Fruit fly (Drosophila melanogaster): Measurements from ENCODE around the gene Nuak.

Nuak gene

DNA sequence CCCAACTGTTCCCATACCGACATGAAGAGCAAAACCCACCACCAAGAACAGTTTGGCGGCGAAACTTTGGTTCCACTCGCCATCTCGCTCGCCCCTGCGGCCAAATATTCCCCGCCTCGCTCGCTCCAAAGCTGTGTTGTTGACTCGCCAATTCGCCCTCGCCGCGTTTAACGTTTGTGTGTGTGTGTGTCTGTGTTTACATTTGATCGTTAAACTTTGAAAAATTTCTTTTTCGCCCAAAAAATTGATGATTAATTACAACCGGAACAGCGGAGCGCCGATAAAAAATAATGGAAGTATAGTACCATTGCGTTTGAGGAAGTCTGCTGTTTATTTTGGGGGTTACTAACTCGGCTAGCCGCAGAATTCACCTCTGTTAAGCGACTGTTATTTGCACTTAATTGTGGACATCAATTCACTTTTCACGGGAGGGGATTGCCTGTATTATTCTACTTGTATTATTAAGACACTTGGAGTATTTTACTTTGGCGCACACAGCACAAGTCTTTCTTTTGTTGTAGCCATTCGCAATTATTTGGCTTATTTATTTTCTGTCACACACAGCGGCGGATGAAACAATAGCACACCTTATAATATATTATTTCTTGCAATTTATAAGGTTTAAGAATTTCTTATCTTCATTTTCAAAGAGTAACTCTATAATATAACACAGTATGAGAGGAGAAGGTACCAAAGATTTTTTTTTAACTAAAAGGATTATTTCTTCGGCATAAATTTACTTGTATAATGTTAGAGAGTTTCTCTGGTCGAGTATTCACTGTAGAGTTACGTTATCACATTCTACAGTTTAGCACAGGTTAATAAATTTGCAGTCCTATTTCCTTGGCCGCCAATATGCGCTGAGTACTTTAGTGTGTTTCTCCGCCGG, 86.9 kb downstream of the Nuak start (continued):
- TF ChIP-seq dm (GFP tag; optimal IDR thresholded peaks at IDR 0.05) = peak; percentile 42
- TF ChIP-seq Side (GFP tag; optimal IDR thresholded peaks at IDR 0.05) = peak; percentile 46
- TF ChIP-seq croc (GFP tag; conservative IDR thresholded peaks at IDR 0.05) = peak; percentile 32; the same call in 1 of the 3 replicates
- peak; percentile 92 for TF ChIP-seq Myb (GFP tag; optimal IDR thresholded peaks at IDR 0.05)
- no peak for TF ChIP-seq Lpt (GFP tag; optimal IDR thresholded peaks at IDR 0.05)
- peak; percentile 85 for TF ChIP-seq Hand (GFP tag; optimal IDR thresholded peaks at IDR 0.05)
- no peak for TF ChIP-seq stc (GFP tag; IDR thresholded peaks at IDR 0.05)
- TF ChIP-seq hkb (optimal IDR thresholded peaks at IDR 0.05) = no peak
- TF ChIP-seq hkb (GFP tag; IDR thresholded peaks at IDR 0.05) = no peak
- peak; percentile 51 for TF ChIP-seq sug (tag; optimal IDR thresholded peaks at IDR 0.05)
- no peak for TF ChIP-seq Dp (GFP tag; optimal IDR thresholded peaks at IDR 0.05)
- peak; percentile 82 for TF ChIP-seq mam (GFP tag; optimal IDR thresholded peaks at IDR 0.05)
- peak; percentile 30 for TF ChIP-seq B-H2 (GFP tag; optimal IDR thresholded peaks at IDR 0.05)
- TF ChIP-seq fu2 (GFP tag; optimal IDR thresholded peaks at IDR 0.05) = peak; percentile 76
- TF ChIP-seq CG4404 (GFP tag; IDR thresholded peaks at IDR 0.05) = no peak
- TF ChIP-seq CG9817 (tag; optimal IDR thresholded peaks at IDR 0.05) = peak; percentile 86
- TF ChIP-seq CG7357 (GFP tag; IDR thresholded peaks at IDR 0.05) = 0 out of 3 replicates have a peak, but pooled peaks have one; percentile 25
- TF ChIP-seq Sry-δ (GFP tag; optimal IDR thresholded peaks at IDR 0.05) = no peak
- peak; percentile 74 for TF ChIP-seq Usf (GFP tag; optimal IDR thresholded peaks at IDR 0.05)
- TF ChIP-seq gem (tag; optimal IDR thresholded peaks at IDR 0.05) = peak; percentile 91
- TF ChIP-seq CG4360 (GFP tag; IDR thresholded peaks at IDR 0.05) = no peak
- no peak for TF ChIP-seq dati (GFP tag; IDR thresholded peaks at IDR 0.05)
- peak; percentile 51 for TF ChIP-seq CG10274 (GFP tag; optimal IDR thresholded peaks at IDR 0.05)
- TF ChIP-seq CG3847 (GFP tag; IDR thresholded peaks at IDR 0.05) = no peak
- no peak for TF ChIP-seq CG5953 (GFP tag; IDR thresholded peaks at IDR 0.05)
- TF ChIP-seq ase (GFP tag; IDR thresholded peaks at IDR 0.05) = no peak
- TF ChIP-seq NK7.1 (GFP tag; optimal IDR thresholded peaks at IDR 0.05) = peak; percentile 47
- TF ChIP-seq CHES-1-like (GFP tag; optimal IDR thresholded peaks at IDR 0.05) = peak; percentile 59
- TF ChIP-seq Hey (tag; optimal IDR thresholded peaks at IDR 0.05) = peak; percentile 25
- TF ChIP-seq tup (GFP tag; optimal IDR thresholded peaks at IDR 0.05) = no peak
- TF ChIP-seq YL-1 (GFP tag; optimal IDR thresholded peaks at IDR 0.05) = peak; percentile 35
- peak; percentile 92 for TF ChIP-seq CG18599 (GFP tag; optimal IDR thresholded peaks at IDR 0.05)
- TF ChIP-seq ap (GFP tag; IDR thresholded peaks at IDR 0.05) = no peak
- peak; percentile 94 for TF ChIP-seq CG2120 (GFP tag; optimal IDR thresholded peaks at IDR 0.05)
- no peak for TF ChIP-seq CG9797 (GFP tag; optimal IDR thresholded peaks at IDR 0.05)
- TF ChIP-seq insv (GFP tag; optimal IDR thresholded peaks at IDR 0.05) = peak in 1 of 2 experiments; percentile 23
- TF ChIP-seq CG15479 (GFP tag; optimal IDR thresholded peaks at IDR 0.05) = no peak
- TF ChIP-seq chm (GFP tag; IDR thresholded peaks at IDR 0.05) = no peak
- TF ChIP-seq rib (GFP tag; IDR thresholded peaks at IDR 0.05) = no peak
- no peak for TF ChIP-seq MBD-R2 (GFP tag; IDR thresholded peaks at IDR 0.05)
- peak; percentile 77 for TF ChIP-seq vfl (GFP tag; optimal IDR thresholded peaks at IDR 0.05)
- peak; percentile 63 for TF ChIP-seq CG15514 (GFP tag; optimal IDR thresholded peaks at IDR 0.05)
- TF ChIP-seq CG17361 (GFP tag; IDR thresholded peaks at IDR 0.05) = no peak
- no peak for TF ChIP-seq sens-2 (GFP tag; IDR thresholded peaks at IDR 0.05)
- TF ChIP-seq pum (GFP tag; optimal IDR thresholded peaks at IDR 0.05) = peak; percentile 44
- TF ChIP-seq en (GFP tag; optimal IDR thresholded peaks at IDR 0.05) = no peak
- TF ChIP-seq kni (GFP tag; optimal IDR thresholded peaks at IDR 0.05) = peak; percentile 92
- TF ChIP-seq Taf1 (GFP tag; IDR thresholded peaks at IDR 0.05) = no peak
- TF ChIP-seq Awh (GFP tag; IDR thresholded peaks at IDR 0.05) = no peak
- TF ChIP-seq knrl (GFP tag; IDR thresholded peaks at IDR 0.05; ENCODE audit: partially characterized antibody) = no peak

All from whole organism, embryonic.